Worm (Caenorhabditis elegans) whole organism, L3 larva: ENCODE measurements around the gene F58A3.3.

Experiments used
- ama-1 ChIP-seq: fragments of 150-350 bp; optimal IDR thresholded peaks from 2 replicates; lab custom pipeline; 2018
- ceh-82 ChIP-seq: fragments of 150-350 bp; optimal IDR thresholded peaks from 2 replicates; lab custom pipeline; 2014; ENCODE audit warnings: missing biosample characterization, missing genetic modification characterization
- nfya-1 ChIP-seq: sonication (generic microtip); optimal IDR thresholded peaks from 2 replicates; lab custom pipeline; 2017; ENCODE audit warnings: missing genetic modification characterization, mild to moderate bottlenecking, missing compliant biosample characterization, antibody characterized with exemption, moderate library complexity; ENCODE audit not compliant: insufficient read depth
- nhr-11 ChIP-seq: fragments of 150-350 bp; optimal IDR thresholded peaks from 2 replicates; lab custom pipeline; 2014; ENCODE audit warnings: missing biosample characterization, missing genetic modification characterization
- snpc-4 ChIP-seq: fragments of 150-350 bp; optimal IDR thresholded peaks from 2 replicates; lab custom pipeline; 2014; ENCODE audit warnings: missing biosample characterization, missing genetic modification characterization

DNA sequence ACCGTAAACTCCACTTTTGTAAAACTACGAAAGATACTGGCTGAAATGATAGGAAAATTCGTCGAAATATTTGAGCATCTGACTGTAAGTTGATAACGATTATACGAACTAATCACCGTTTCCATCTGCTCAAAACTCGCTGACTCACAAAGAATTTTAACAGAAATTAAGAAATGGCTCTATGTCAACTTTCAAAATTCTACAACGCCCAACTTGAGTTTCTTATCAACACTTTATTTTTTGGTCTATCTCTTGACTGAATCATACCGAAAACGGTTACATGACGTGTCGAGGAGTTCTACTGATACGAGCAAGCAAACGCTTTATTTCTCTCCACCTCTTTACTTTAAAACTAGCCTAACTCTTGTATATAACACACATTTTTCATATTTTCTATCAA, 34.7 kb downstream of the F58A3.3 start, which contains the start of gene clc-1:
- TF ChIP-seq ceh-82 (tag; lab: Kevin White, UChicago) (no peak), nhr-11 (tag; lab: Kevin White, UChicago) (no peak), ama-1 (lab: Kevin White, UChicago) (no peak), nfya-1 (tag; lab: Kevin White, UChicago) (no peak), snpc-4 (tag; lab: Kevin White, UChicago) (no peak)
